Worm (Caenorhabditis elegans) whole organism, midembryonic: Measurements from ENCODE around the gene lin-25.

Source experiments
- T22C8.4 ChIP-seq: fragments of 200-800 bp; sonication (Bioruptor generic); IDR thresholded peaks from 2 replicates; pipeline ENCODE4 v1.3.6; 2022; ENCODE audit warnings: missing genetic modification characterization, missing compliant biosample characterization
- cog-1 ChIP-seq: sonication (generic microtip); optimal IDR thresholded peaks from 2 replicates; lab custom pipeline; 2016; ENCODE audit warnings: missing genetic modification characterization, missing compliant biosample characterization
- flt-1 ChIP-seq: fragments of 200-800 bp; sonication (Bioruptor generic); IDR thresholded peaks from 2 replicates; pipeline ENCODE4 v1.3.6; 2022; ENCODE audit warnings: missing genetic modification characterization, missing compliant biosample characterization
- klf-2 ChIP-seq: fragments of 200-800 bp; sonication (Bioruptor generic); conservative IDR thresholded peaks from 2 replicates; pipeline ENCODE4 v1.3.6; 2022; ENCODE audit warnings: missing genetic modification reagents, missing genetic modification characterization, missing compliant biosample characterization
- med-1 ChIP-seq: sonication (generic microtip); optimal IDR thresholded peaks from 2 replicates; lab custom pipeline; 2017; ENCODE audit warnings: missing genetic modification characterization, mild to moderate bottlenecking, missing compliant biosample characterization, antibody characterized with exemption, missing genetic modification reagents; ENCODE audit not compliant: insufficient read depth
- ref-1 ChIP-seq: fragments of 200-800 bp; sonication (Bioruptor generic); conservative IDR thresholded peaks from 2 replicates; pipeline ENCODE4 v1.3.6; 2022; ENCODE audit warnings: missing genetic modification reagents, missing genetic modification characterization, missing compliant biosample characterization
- tab-1 ChIP-seq: fragments of 200-800 bp; sonication (Bioruptor generic); IDR thresholded peaks from 2 replicates; pipeline ENCODE4 v1.3.6; 2022; ENCODE audit warnings: missing genetic modification characterization, missing compliant biosample characterization
- ztf-23 ChIP-seq: fragments of 200-800 bp; sonication (Bioruptor generic); IDR thresholded peaks from 2 replicates; pipeline ENCODE4 v1.3.6; 2022; ENCODE audit warnings: missing genetic modification reagents, missing genetic modification characterization, missing compliant biosample characterization
- ztf-29 ChIP-seq: fragments of 200-800 bp; sonication (Bioruptor generic); IDR thresholded peaks from 2 replicates; pipeline ENCODE4 v1.3.6; 2022; ENCODE audit warnings: missing genetic modification reagents, missing genetic modification characterization, missing compliant biosample characterization

The lin-25 gene

DNA sequence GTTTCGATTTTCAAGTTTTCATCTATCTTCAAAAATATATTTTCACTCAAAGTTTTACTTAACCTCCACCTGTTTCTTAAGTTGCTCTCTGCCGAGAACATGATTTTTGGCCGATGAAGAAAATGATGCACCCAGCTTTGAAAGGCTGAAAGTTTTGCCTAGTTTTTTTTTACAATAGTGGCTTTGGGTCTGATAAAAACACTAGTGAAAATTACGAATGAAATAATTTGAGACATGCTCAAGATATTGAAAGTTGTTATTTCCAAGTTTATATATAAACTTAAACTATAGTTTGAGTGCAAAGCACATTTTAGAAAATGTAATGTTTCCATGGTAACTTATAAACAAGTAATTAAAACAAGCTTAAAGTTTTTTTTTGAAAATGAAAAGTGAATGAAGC is 512 bp upstream of the lin-25 start, which contains the start of gene gpa-9:
Gene gpa-9, minus strand, starts transcription at position 101 of the 400 bp plus-strand sequence.
- TF ChIP-seq ztf-29 (GFP tag; lab: Robert Waterston, UW), result no peak
- TF ChIP-seq ztf-23, result no peak
- no peak for TF ChIP-seq klf-2 (GFP tag; lab: Robert Waterston, UW)
- TF ChIP-seq tab-1 (GFP tag; lab: Robert Waterston, UW), result no peak
- no peak for TF ChIP-seq flt-1 (GFP tag; lab: Robert Waterston, UW)
- TF ChIP-seq T22C8.4 (GFP tag; lab: Robert Waterston, UW), result no peak
- TF ChIP-seq ref-1 (GFP tag; lab: Robert Waterston, UW), result no peak
- TF ChIP-seq med-1 (GFP tag; lab: Kevin White, UChicago), result no peak
- no peak for TF ChIP-seq cog-1 (tag; lab: Kevin White, UChicago)

DNA sequence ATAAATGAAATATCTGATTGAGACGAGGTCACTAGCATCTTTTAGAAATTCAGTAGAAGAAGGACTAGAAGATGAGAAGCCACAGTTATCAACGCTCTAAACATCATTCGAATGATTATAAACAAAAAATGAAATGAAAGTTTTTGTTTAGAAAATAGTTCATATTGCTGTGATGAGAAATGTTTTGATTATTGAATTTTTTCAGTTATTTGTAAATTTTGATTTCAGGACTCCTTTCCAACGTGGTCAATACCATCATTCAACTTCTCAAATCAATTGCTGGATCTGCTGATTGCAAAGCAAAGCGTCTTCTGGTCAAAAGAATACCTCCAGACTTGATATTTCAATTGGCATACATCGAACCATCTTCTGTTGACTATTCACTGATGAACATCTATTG is 8.4 kb downstream of the lin-25 start, which contains the start of gene W05B10.6:
Gene W05B10.6, minus strand, starts transcription at position 101 of the 400 bp plus-strand sequence.
- TF ChIP-seq flt-1 (GFP tag; lab: Robert Waterston, UW), result no peak
- no peak for TF ChIP-seq tab-1 (GFP tag; lab: Robert Waterston, UW)
- no peak for TF ChIP-seq med-1 (GFP tag; lab: Kevin White, UChicago)
- no peak for TF ChIP-seq T22C8.4 (GFP tag; lab: Robert Waterston, UW)
- TF ChIP-seq ztf-23, result no peak
- TF ChIP-seq cog-1 (tag; lab: Kevin White, UChicago), result no peak
- no peak for TF ChIP-seq ztf-29 (GFP tag; lab: Robert Waterston, UW)
- TF ChIP-seq ref-1 (GFP tag; lab: Robert Waterston, UW), result no peak
- TF ChIP-seq klf-2 (GFP tag; lab: Robert Waterston, UW), result no peak

DNA sequence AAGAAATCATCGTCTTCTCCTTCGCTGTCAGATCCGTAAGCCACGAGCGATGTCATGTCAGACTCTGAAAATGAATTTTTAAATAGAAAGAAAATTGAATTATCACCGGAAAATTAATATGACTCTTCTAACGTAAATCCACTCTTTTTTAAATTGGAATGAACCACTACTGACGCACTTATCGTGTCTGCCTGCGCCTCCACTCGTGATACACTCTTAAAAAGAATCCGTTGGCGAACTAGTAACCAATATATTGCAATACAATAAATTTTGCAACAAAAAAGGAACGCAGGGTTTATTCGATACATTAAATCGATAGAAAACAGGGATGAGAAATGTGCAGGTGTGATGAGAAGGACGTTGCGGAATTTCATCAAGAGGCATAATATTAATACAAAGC is 9.7 kb downstream of the lin-25 start, which contains the start of gene ccch-3:
Gene ccch-3, minus strand, starts transcription at position 262 of the 400 bp plus-strand sequence.
- TF ChIP-seq T22C8.4 (GFP tag; lab: Robert Waterston, UW) (no peak), flt-1 (GFP tag; lab: Robert Waterston, UW) (no peak), tab-1 (GFP tag; lab: Robert Waterston, UW) (no peak), ztf-29 (GFP tag; lab: Robert Waterston, UW) (no peak), cog-1 (tag; lab: Kevin White, UChicago) (no peak), klf-2 (GFP tag; lab: Robert Waterston, UW) (no peak)

DNA sequence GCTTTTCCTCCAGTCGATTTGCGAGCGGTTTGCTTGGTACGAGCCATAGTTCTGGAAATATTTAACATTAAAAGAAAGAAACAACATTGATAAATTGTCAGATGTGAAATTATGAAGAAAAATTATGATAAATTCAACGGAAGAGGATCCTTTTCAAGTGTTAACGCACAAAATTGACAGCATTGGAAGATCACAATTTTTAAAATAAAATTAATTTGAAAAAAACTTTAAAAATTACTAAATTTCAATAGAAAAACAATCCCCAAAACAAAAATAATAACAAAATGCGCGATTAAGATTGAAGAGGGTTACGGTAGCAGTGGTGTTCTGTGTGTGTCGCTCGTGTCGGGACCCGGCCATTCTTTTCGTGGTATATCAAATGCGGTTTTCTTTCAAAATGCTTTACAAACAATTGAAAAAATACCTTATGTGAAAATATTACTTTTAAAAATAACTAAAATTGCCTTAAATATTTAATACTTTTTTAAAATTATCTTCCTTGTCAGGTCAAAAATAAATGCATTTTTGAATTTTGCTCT is 10.6 kb downstream of the lin-25 start, which contains the start of gene his-74:
Gene his-74, minus strand, starts transcription at position 51 of the 539 bp plus-strand sequence.
- TF ChIP-seq ztf-23 (no peak), cog-1 (tag; lab: Kevin White, UChicago) (no peak), ztf-29 (GFP tag; lab: Robert Waterston, UW) (no peak)

DNA sequence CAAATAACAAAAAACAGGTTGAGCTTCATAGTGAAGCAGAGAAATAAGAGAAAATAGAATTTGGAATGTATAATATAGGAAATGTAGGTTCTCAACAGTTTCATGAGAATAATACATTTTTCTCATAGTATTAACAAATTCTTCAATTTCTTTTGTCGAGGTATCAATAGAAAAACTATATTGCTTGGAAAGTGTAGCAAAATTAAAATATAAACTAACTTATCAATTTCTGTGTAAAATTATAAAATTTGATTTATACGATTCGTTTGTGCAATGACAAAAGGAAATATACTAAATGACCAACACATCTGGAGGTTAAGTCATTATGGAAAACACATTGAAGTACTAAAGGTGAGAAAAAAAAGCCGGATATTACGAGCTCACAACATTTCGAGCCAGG is 11.9 kb downstream of the lin-25 start, which contains the start of gene W05B10.3:
Gene W05B10.3, minus strand, starts transcription at position 101 of the 400 bp plus-strand sequence.
- no peak for TF ChIP-seq ref-1 (GFP tag; lab: Robert Waterston, UW)
- no peak for TF ChIP-seq med-1 (GFP tag; lab: Kevin White, UChicago)
- TF ChIP-seq klf-2 (GFP tag; lab: Robert Waterston, UW), result no peak
- no peak for TF ChIP-seq cog-1 (tag; lab: Kevin White, UChicago)
- no peak for TF ChIP-seq T22C8.4 (GFP tag; lab: Robert Waterston, UW)
- TF ChIP-seq ztf-23, result no peak
- no peak for TF ChIP-seq ztf-29 (GFP tag; lab: Robert Waterston, UW)
- TF ChIP-seq flt-1 (GFP tag; lab: Robert Waterston, UW), result no peak
- TF ChIP-seq tab-1 (GFP tag; lab: Robert Waterston, UW), result no peak

DNA sequence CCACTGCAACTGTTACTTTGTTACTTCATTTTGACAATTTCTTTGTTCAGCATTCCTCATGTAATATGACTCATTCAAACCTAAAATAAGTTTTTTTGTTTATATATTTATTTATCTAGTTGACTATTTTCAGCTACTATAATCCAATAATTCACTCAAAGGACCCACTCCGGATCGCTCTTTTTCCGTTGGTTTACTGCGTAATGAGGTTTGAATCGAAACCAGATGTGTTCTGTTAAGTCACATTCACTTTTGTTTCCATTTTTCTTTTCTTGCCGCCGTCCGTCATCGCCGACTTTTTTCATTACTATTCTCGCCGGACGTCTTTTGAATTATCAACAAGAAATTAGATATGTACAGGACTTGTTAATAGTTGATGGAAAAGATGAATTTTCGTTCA is 13.7 kb downstream of the lin-25 start:
- no peak for TF ChIP-seq cog-1 (tag; lab: Kevin White, UChicago)

DNA sequence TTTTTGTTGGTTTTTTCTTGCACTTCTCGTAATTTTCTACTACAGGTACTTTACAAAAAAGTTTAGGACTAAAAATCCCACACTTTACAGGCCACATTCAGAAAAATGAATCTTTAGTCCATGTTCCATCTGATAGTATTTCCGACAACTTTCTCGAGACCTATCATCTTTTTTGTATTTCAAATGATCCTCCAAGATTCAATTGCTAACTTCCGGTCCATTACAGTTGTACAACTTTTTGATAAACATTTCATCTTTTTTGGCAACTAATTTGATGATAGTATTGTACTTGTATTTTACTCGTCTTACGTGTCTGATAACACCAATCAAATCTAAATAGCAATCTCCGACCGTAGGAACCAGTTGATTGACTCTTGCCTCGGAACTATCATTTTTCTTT is 17.7 kb downstream of the lin-25 start:
- TF ChIP-seq T22C8.4 (GFP tag; lab: Robert Waterston, UW), result no peak
- TF ChIP-seq ztf-29 (GFP tag; lab: Robert Waterston, UW), result no peak
- TF ChIP-seq klf-2 (GFP tag; lab: Robert Waterston, UW), result no peak
- TF ChIP-seq flt-1 (GFP tag; lab: Robert Waterston, UW), result no peak
- TF ChIP-seq ref-1 (GFP tag; lab: Robert Waterston, UW), result no peak
- TF ChIP-seq ztf-23, result no peak

DNA sequence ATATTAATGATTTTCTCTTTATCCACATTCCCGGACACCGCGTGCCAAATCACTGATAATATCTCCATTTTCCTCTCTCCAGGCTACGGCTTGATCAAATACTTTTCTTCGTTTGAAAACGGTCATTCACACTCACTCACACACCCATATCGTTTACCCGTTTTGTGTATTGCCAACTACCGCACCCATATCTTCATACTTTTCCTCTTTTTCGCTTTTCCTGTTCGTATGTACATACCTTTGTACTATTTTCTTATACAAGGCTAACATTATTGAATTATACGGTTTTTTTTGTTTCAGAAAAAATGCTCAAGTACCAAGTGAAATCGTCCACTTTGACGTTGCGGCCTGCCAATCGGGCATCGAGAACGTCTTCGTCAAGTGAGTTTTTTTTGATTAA is 18.2 kb downstream of the lin-25 start, which contains the start of gene W05B10.4:
Gene W05B10.4, plus strand, starts transcription at position 301 of the 400 bp plus-strand sequence.
- TF ChIP-seq ztf-29 (GFP tag; lab: Robert Waterston, UW), result no peak
- no peak for TF ChIP-seq ref-1 (GFP tag; lab: Robert Waterston, UW)
- no peak for TF ChIP-seq cog-1 (tag; lab: Kevin White, UChicago)
- no peak for TF ChIP-seq tab-1 (GFP tag; lab: Robert Waterston, UW)
- TF ChIP-seq klf-2 (GFP tag; lab: Robert Waterston, UW), result no peak
- no peak for TF ChIP-seq ztf-23
- TF ChIP-seq T22C8.4 (GFP tag; lab: Robert Waterston, UW), result no peak
- no peak for TF ChIP-seq med-1 (GFP tag; lab: Kevin White, UChicago)
- no peak for TF ChIP-seq flt-1 (GFP tag; lab: Robert Waterston, UW)

DNA sequence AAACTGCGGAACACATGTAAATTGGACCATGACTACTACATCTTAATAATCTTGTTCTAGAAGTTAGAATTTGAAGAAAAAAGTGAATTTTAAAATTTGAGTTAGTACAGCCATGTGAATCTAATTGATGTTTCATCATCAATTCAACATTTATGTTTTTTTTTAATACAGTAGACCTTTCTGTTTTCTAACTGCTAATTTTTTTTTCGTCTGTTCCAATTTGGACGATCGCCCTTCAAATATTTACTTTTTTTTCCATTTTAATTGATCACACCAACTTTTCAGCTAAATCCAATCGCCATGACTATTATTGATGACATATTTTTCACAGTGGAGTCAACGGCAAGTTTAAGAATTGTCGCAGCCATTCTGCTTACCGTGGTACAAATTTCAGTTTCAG is 20.9 kb downstream of the lin-25 start, which contains the start of gene srx-116:
Gene srx-116, plus strand, starts transcription at position 301 of the 400 bp plus-strand sequence.
- no peak for TF ChIP-seq ref-1 (GFP tag; lab: Robert Waterston, UW)

DNA sequence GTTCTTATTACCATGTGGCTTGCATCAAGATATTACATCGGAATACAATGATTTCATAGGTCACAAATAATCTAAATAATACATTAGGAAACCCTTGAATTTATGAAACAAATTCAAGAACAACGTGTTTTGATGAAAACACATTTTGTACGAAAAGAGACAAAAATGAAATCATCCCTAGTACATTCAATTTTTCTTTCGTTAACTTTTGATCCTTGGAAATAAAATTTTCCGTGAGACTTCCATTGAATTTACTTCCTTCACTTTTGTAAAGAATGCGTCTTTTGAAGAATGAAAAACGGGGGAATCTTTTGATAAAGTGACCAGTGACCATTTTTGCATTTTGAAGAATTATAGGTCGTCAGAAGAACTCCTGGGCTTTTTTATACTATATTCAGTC is 24.0 kb downstream of the lin-25 start:
- no peak for TF ChIP-seq med-1 (GFP tag; lab: Kevin White, UChicago)
- TF ChIP-seq ztf-23, result no peak
- no peak for TF ChIP-seq cog-1 (tag; lab: Kevin White, UChicago)
